Worm (Caenorhabditis elegans): Measurements from ENCODE around the gene F21H7.3.

ce11 chrV:16209837-16210236 is 25.2 kb downstream of the F21H7.3 start, which contains the start of gene oac-15:
- TF ChIP-seq B0310.2 (tag; optimal IDR thresholded peaks at IDR 0.05): no peak
- TF ChIP-seq F13C5.2 (tag; optimal IDR thresholded peaks at IDR 0.05): no peak
- TF ChIP-seq tbx-37 (GFP tag; conservative IDR thresholded peaks at IDR 0.05): no peak
